Worm (Caenorhabditis elegans) whole organism, late embryonic: ENCODE data around the gene T10C6.15.

ENCODE experiments used
- ceh-2 ChIP-seq: sonication (generic microtip); optimal IDR thresholded peaks from 2 replicates; lab custom pipeline; 2016; ENCODE audit warnings: missing genotype, missing genetic modification characterization, missing compliant biosample characterization
- ceh-9 ChIP-seq: sonication (generic microtip); optimal IDR thresholded peaks from 2 replicates; lab custom pipeline; 2016; ENCODE audit warnings: mild to moderate bottlenecking, missing genetic modification characterization, inconsistent platforms, missing compliant biosample characterization
- dmd-4 ChIP-seq: sonication (generic microtip); optimal IDR thresholded peaks from 2 replicates; lab custom pipeline; 2016; ENCODE audit warnings: borderline replicate concordance, missing genetic modification characterization, missing compliant biosample characterization
- dve-1 ChIP-seq: sonication (generic microtip); optimal IDR thresholded peaks from 2 replicates; lab custom pipeline; 2017; ENCODE audit warnings: antibody characterized with exemption, mild to moderate bottlenecking, missing genetic modification characterization, missing compliant biosample characterization
- hlh-30 ChIP-seq: sonication (generic microtip); optimal IDR thresholded peaks from 2 replicates; lab custom pipeline; 2017; ENCODE audit warnings: antibody characterized with exemption, missing genetic modification characterization, missing compliant biosample characterization; ENCODE audit not compliant: insufficient read depth
- nhr-11 ChIP-seq: fragments of 150-350 bp; optimal IDR thresholded peaks from 2 replicates; lab custom pipeline; 2014; ENCODE audit warnings: missing biosample characterization, missing genetic modification characterization
- pag-3 ChIP-seq: sonication (generic microtip); optimal IDR thresholded peaks from 2 replicates; lab custom pipeline; 2016; ENCODE audit warnings: missing compliant biosample characterization, missing genetic modification characterization, borderline replicate concordance
- pax-1 ChIP-seq: fragments of 150-350 bp; optimal IDR thresholded peaks from 2 replicates; lab custom pipeline; 2014; ENCODE audit warnings: missing biosample characterization, missing genetic modification characterization
- pha-4 ChIP-seq: fragments of 150-350 bp; optimal IDR thresholded peaks from 2 replicates; lab custom pipeline; 2018; ENCODE audit warnings: missing biosample characterization, missing genetic modification reagents, missing genetic modification characterization
- pros-1 ChIP-seq: fragments of 150-350 bp; optimal IDR thresholded peaks from 2 replicates; lab custom pipeline; 2014; ENCODE audit warnings: missing biosample characterization, missing genetic modification reagents, missing genetic modification characterization
- unc-42 ChIP-seq: sonication (generic microtip); optimal IDR thresholded peaks from 2 replicates; lab custom pipeline; 2016; ENCODE audit warnings: missing genotype, missing genetic modification characterization, missing compliant biosample characterization

DNA sequence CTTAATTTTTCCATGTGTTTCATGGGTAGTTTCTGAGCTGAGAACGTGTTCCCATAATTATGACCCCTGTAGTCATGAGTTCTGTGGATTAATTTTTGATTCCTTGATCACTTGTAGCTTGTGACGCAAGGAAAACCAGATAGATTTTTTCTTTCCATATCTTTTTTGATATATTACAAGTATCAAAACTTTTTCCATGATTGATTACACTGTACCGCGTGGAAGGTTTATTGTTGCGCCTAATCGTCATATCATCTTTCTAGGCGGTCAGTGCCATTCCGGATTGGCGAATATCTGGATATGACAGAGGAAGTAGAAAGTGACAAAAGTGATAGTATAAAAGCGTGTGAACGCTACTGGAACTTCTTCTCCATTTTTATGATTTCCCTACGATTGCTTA lies 833 bp upstream of the T10C6.15 start, which contains the start of gene ZK285.2:
- no peak for TF ChIP-seq hlh-30 (tag; lab: Kevin White, UChicago)
- no peak for TF ChIP-seq pax-1
- no peak for TF ChIP-seq pag-3 (tag; lab: Kevin White, UChicago)
- TF ChIP-seq unc-42: no peak
- TF ChIP-seq pha-4 (tag; lab: Kevin White, UChicago): no peak
- TF ChIP-seq nhr-11 (tag; lab: Kevin White, UChicago): no peak
- TF ChIP-seq pros-1 (tag; lab: Kevin White, UChicago): no peak
- TF ChIP-seq dmd-4 (tag; lab: Kevin White, UChicago): no peak
- TF ChIP-seq dve-1 (tag; lab: Kevin White, UChicago): no peak
- no peak for TF ChIP-seq ceh-2 (tag; lab: Kevin White, UChicago)
- TF ChIP-seq ceh-9: no peak
